Worm (Caenorhabditis elegans) whole organism, L3 larva: ENCODE measurements around the gene F56H11.2.
A peak's percentile ranks its signal among the peaks of the same experiment; 100 is the strongest.

ENCODE experiments used
- ZK546.5 ChIP-seq: sonication (generic microtip); optimal IDR thresholded peaks from 2 replicates; lab custom pipeline; 2017; ENCODE audit warnings: missing biosample characterization, missing genetic modification characterization
- aly-2 ChIP-seq: fragments of 150-350 bp; optimal IDR thresholded peaks from 2 replicates; lab custom pipeline; 2014; ENCODE audit warnings: missing biosample characterization, missing genetic modification characterization
- ama-1 ChIP-seq: fragments of 150-350 bp; optimal IDR thresholded peaks from 2 replicates; lab custom pipeline; 2018
- ceh-16 ChIP-seq: sonication (generic microtip); optimal IDR thresholded peaks from 2 replicates; lab custom pipeline; 2017; ENCODE audit warnings: missing biosample characterization, missing genetic modification characterization
- ceh-28 ChIP-seq: fragments of 150-350 bp; optimal IDR thresholded peaks from 2 replicates; lab custom pipeline; 2014; ENCODE audit warnings: missing biosample characterization, missing genetic modification reagents, missing genetic modification characterization
- ceh-82 ChIP-seq: fragments of 150-350 bp; optimal IDR thresholded peaks from 2 replicates; lab custom pipeline; 2014; ENCODE audit warnings: missing biosample characterization, missing genetic modification characterization
- ceh-9 ChIP-seq: sonication (generic microtip); optimal IDR thresholded peaks from 2 replicates; lab custom pipeline; 2018; ENCODE audit warnings: missing biosample characterization, missing genetic modification characterization
- daf-12 ChIP-seq: fragments of 150-350 bp; optimal IDR thresholded peaks from 2 replicates; lab custom pipeline; 2014; ENCODE audit warnings: missing biosample characterization, missing genetic modification reagents, missing genetic modification characterization
- egl-27 ChIP-seq: sonication (generic microtip); optimal IDR thresholded peaks from 4 replicates; lab custom pipeline; 2017; ENCODE audit warnings: missing biosample characterization, missing genetic modification reagents, missing genetic modification characterization
- elt-1 ChIP-seq: fragments of 150-350 bp; optimal IDR thresholded peaks from 2 replicates; lab custom pipeline; 2014; ENCODE audit warnings: missing biosample characterization, missing genetic modification characterization
- elt-2 ChIP-seq: sonication (generic microtip); optimal IDR thresholded peaks from 2 replicates; lab custom pipeline; 2016; ENCODE audit warnings: missing genetic modification reagents, mild to moderate bottlenecking, missing genetic modification characterization, missing compliant biosample characterization
- elt-3 ChIP-seq, 3 experiments: fragments of 150-350 bp in 1 of 3; sonication (generic microtip) in 2 of 3; optimal IDR thresholded peaks; 2 replicates in 2 of 3; 4 replicates in 1 of 3; lab custom pipeline; 2014 to 2017; ENCODE audit warnings: missing biosample characterization in 3 of 3, missing genetic modification characterization in 3 of 3
- eor-1 ChIP-seq, 2 experiments: fragments of 150-350 bp; optimal IDR thresholded peaks; 2 replicates each; lab custom pipeline; 2014 to 2018; ENCODE audit warnings: missing biosample characterization in 2 of 2, missing genetic modification characterization in 2 of 2
- fkh-10 ChIP-seq: sonication (generic microtip); optimal IDR thresholded peaks from 2 replicates; lab custom pipeline; 2017; ENCODE audit warnings: missing biosample characterization, missing genetic modification reagents, missing genetic modification characterization
- fkh-2 ChIP-seq: fragments of 150-350 bp; optimal IDR thresholded peaks from 2 replicates; lab custom pipeline; 2014; ENCODE audit warnings: missing biosample characterization, missing genetic modification reagents, missing genetic modification characterization
- hmg-11 ChIP-seq: sonication (generic microtip); optimal IDR thresholded peaks from 2 replicates; lab custom pipeline; 2016; ENCODE audit warnings: missing genetic modification characterization, missing compliant biosample characterization
- jun-1 ChIP-seq: fragments of 150-350 bp; optimal IDR thresholded peaks from 2 replicates; lab custom pipeline; 2014; ENCODE audit warnings: missing biosample characterization, missing genetic modification reagents, missing genetic modification characterization
- lin-15B ChIP-seq: fragments of 150-350 bp; optimal IDR thresholded peaks from 2 replicates; lab custom pipeline; 2014; ENCODE audit warnings: missing biosample characterization, missing genetic modification characterization
- lin-39 ChIP-seq: fragments of 150-350 bp; optimal IDR thresholded peaks from 2 replicates; lab custom pipeline; 2018; ENCODE audit warnings: missing biosample characterization, missing genetic modification reagents, missing genetic modification characterization
- lsy-12 ChIP-seq: sonication (generic microtip); optimal IDR thresholded peaks from 2 replicates; lab custom pipeline; 2016; ENCODE audit warnings: mild to moderate bottlenecking, missing genetic modification characterization, missing compliant biosample characterization
- mdl-1 ChIP-seq: fragments of 150-350 bp; optimal IDR thresholded peaks from 2 replicates; lab custom pipeline; 2014; ENCODE audit warnings: missing biosample characterization, missing genetic modification characterization
- mml-1 ChIP-seq: fragments of 150-350 bp; sonication (generic microtip); optimal IDR thresholded peaks from 3 replicates; lab custom pipeline; 2014; ENCODE audit warnings: missing biosample characterization, missing genetic modification characterization
- nfya-1 ChIP-seq: sonication (generic microtip); optimal IDR thresholded peaks from 2 replicates; lab custom pipeline; 2017; ENCODE audit warnings: missing genetic modification characterization, mild to moderate bottlenecking, missing compliant biosample characterization, antibody characterized with exemption, moderate library complexity; ENCODE audit not compliant: insufficient read depth
- nhr-23 ChIP-seq: fragments of 150-350 bp; optimal IDR thresholded peaks from 2 replicates; lab custom pipeline; 2014; ENCODE audit warnings: missing biosample characterization, missing genetic modification reagents, missing genetic modification characterization
- nhr-25 ChIP-seq: sonication (generic microtip); optimal IDR thresholded peaks from 2 replicates; lab custom pipeline; 2017; ENCODE audit warnings: missing biosample characterization, missing genetic modification characterization
- nhr-28 ChIP-seq: fragments of 150-350 bp; optimal IDR thresholded peaks from 2 replicates; lab custom pipeline; 2014; ENCODE audit warnings: missing biosample characterization, missing genetic modification characterization
- nhr-43 ChIP-seq: sonication (generic microtip); optimal IDR thresholded peaks from 2 replicates; lab custom pipeline; 2016; ENCODE audit warnings: mild to moderate bottlenecking, missing genetic modification characterization, missing compliant biosample characterization; ENCODE audit not compliant: poor library complexity, severe bottlenecking
- nhr-67 ChIP-seq: fragments of 150-350 bp; optimal IDR thresholded peaks from 2 replicates; lab custom pipeline; 2014; ENCODE audit warnings: missing biosample characterization, missing genetic modification characterization
- nhr-76 ChIP-seq: fragments of 150-350 bp; sonication (generic microtip); optimal IDR thresholded peaks from 5 replicates; lab custom pipeline; 2014; ENCODE audit warnings: missing biosample characterization, missing genetic modification characterization
- nhr-77 ChIP-seq: fragments of 150-350 bp; optimal IDR thresholded peaks from 2 replicates; lab custom pipeline; 2014; ENCODE audit warnings: missing biosample characterization, missing genetic modification characterization
- pha-4 ChIP-seq: fragments of 150-350 bp; optimal IDR thresholded peaks from 2 replicates; lab custom pipeline; 2014; ENCODE audit warnings: missing biosample characterization, missing genetic modification reagents, missing genetic modification characterization
- pqm-1 ChIP-seq: fragments of 150-350 bp; optimal IDR thresholded peaks from 2 replicates; lab custom pipeline; 2017; ENCODE audit warnings: missing biosample characterization, missing genetic modification characterization, inconsistent platforms
- sea-2 ChIP-seq: fragments of 150-350 bp; sonication (generic microtip); optimal IDR thresholded peaks from 4 replicates; lab custom pipeline; 2014; ENCODE audit warnings: missing biosample characterization, missing genetic modification reagents, missing genetic modification characterization
- skn-1 ChIP-seq: fragments of 150-350 bp; optimal IDR thresholded peaks from 2 replicates; lab custom pipeline; 2014; ENCODE audit warnings: missing biosample characterization, missing genetic modification characterization
- snpc-4 ChIP-seq: fragments of 150-350 bp; optimal IDR thresholded peaks from 2 replicates; lab custom pipeline; 2014; ENCODE audit warnings: missing biosample characterization, missing genetic modification characterization
- tbx-2 ChIP-seq: sonication (generic microtip); optimal IDR thresholded peaks from 2 replicates; lab custom pipeline; 2016; ENCODE audit warnings: mild to moderate bottlenecking, missing genetic modification characterization, missing compliant biosample characterization
- unc-39 ChIP-seq: sonication (generic microtip); optimal IDR thresholded peaks from 4 replicates; lab custom pipeline; 2017; ENCODE audit warnings: missing biosample characterization, missing genetic modification characterization
- unc-62 ChIP-seq: fragments of 150-350 bp; sonication (generic microtip); optimal IDR thresholded peaks from 4 replicates; lab custom pipeline; 2014; ENCODE audit warnings: missing biosample characterization, missing genetic modification reagents, missing genetic modification characterization
- zag-1 ChIP-seq: fragments of 150-350 bp; optimal IDR thresholded peaks from 2 replicates; lab custom pipeline; 2014; ENCODE audit warnings: missing biosample characterization, missing genetic modification characterization
- ztf-11 ChIP-seq: fragments of 150-350 bp; optimal IDR thresholded peaks from 2 replicates; lab custom pipeline; 2014; ENCODE audit warnings: missing biosample characterization, missing genetic modification characterization
- ztf-4 ChIP-seq: fragments of 150-350 bp; optimal IDR thresholded peaks from 2 replicates; lab custom pipeline; 2014; ENCODE audit warnings: missing biosample characterization, missing genetic modification characterization

The F56H11.2 gene

ce11 chrIV:9514132-9514531 lies 18.8 kb downstream of the F56H11.2 start:
- peak; percentile 46 for TF ChIP-seq elt-2 (tag; lab: Kevin White, UChicago)
- TF ChIP-seq pqm-1 (tag; lab: Kevin White, UChicago) = peak; percentile 34
- no peak for TF ChIP-seq fkh-2 (tag; lab: Kevin White, UChicago)

ce11 chrIV:9513360-9513777 lies 19.6 kb downstream of the F56H11.2 start:
- TF ChIP-seq pha-4 (tag; lab: Kevin White, UChicago) = peak; percentile 79
- no peak for TF ChIP-seq unc-39 (tag; lab: Kevin White, UChicago)
- peak; percentile 10 for TF ChIP-seq nfya-1
- TF ChIP-seq nhr-23 (tag; lab: Kevin White, UChicago) = peak; percentile 64
- TF ChIP-seq mml-1 (tag; lab: Kevin White, UChicago) = no peak
- TF ChIP-seq pqm-1 (tag; lab: Kevin White, UChicago) = peak; percentile 57
- peak; percentile 59 for TF ChIP-seq nhr-25
- TF ChIP-seq elt-2 (tag; lab: Kevin White, UChicago) = peak; percentile 78
- no peak for TF ChIP-seq ceh-9
- TF ChIP-seq lin-39 (tag; lab: Kevin White, UChicago) = peak; percentile 39
- peak; percentile 45 for TF ChIP-seq ceh-28 (tag; lab: Kevin White, UChicago)
- TF ChIP-seq hmg-11 (tag; lab: Kevin White, UChicago) = peak; percentile 39
- peak; percentile 31 for TF ChIP-seq ama-1 (lab: Kevin White, UChicago)
- TF ChIP-seq snpc-4 = peak; percentile 60
- TF ChIP-seq nhr-43 (tag; lab: Kevin White, UChicago) = peak; percentile 64
- TF ChIP-seq, all 47 proteins: peak for 12

ce11 chrIV:9512836-9513235 lies 20.1 kb downstream of the F56H11.2 start, which contains the start of gene C33A12.3:
Gene C33A12.3, minus strand, starts transcription at chrIV:9513002.
- no peak for TF ChIP-seq aly-2 (tag; lab: Kevin White, UChicago)
- TF ChIP-seq lin-15B (tag; lab: Kevin White, UChicago) = no peak
- TF ChIP-seq unc-62 (GFP tag; lab: Kevin White, UChicago) = no peak
- TF ChIP-seq skn-1 (tag; lab: Kevin White, UChicago) = no peak
- TF ChIP-seq sea-2 (GFP tag; lab: Kevin White, UChicago) = no peak
- no peak for TF ChIP-seq nhr-67 (tag; lab: Kevin White, UChicago)
- no peak for TF ChIP-seq lin-39 (tag; lab: Kevin White, UChicago)
- no peak for TF ChIP-seq elt-3 (tag; optimal IDR thresholded peaks at IDR 0.05; lab: Kevin White, UChicago)
- no peak for TF ChIP-seq ztf-11 (tag; lab: Kevin White, UChicago)
- TF ChIP-seq mdl-1 = no peak
- TF ChIP-seq ceh-16 (tag; lab: Kevin White, UChicago) = no peak
- TF ChIP-seq ama-1 (lab: Kevin White, UChicago) = no peak
- TF ChIP-seq ceh-9 = no peak

ce11 chrIV:9511640-9512039 lies 21.3 kb downstream of the F56H11.2 start:
- TF ChIP-seq snpc-4 (peak; percentile 67), elt-2 (tag; lab: Kevin White, UChicago) (peak; percentile 43), pqm-1 (tag; lab: Kevin White, UChicago) (peak; percentile 40), pha-4 (tag; lab: Kevin White, UChicago) (peak; percentile 23), sea-2 (GFP tag; lab: Kevin White, UChicago) (no peak)

- TF ChIP-seq hmg-11 (tag; lab: Kevin White, UChicago) = peak; percentile 88
- no peak for TF ChIP-seq elt-3 (tag; optimal IDR thresholded peaks at IDR 0.05; lab: Kevin White, UChicago)
- TF ChIP-seq sea-2 (GFP tag; lab: Kevin White, UChicago) = no peak
- TF ChIP-seq fkh-2 (tag; lab: Kevin White, UChicago) = no peak
- no peak for TF ChIP-seq mml-1 (tag; lab: Kevin White, UChicago)
- no peak for TF ChIP-seq skn-1 (tag; lab: Kevin White, UChicago)
- TF ChIP-seq nhr-77 (tag; lab: Kevin White, UChicago) = no peak
- TF ChIP-seq nhr-23 (tag; lab: Kevin White, UChicago) = peak; percentile 73
- TF ChIP-seq ceh-82 (tag; lab: Kevin White, UChicago) = peak; percentile 76
- TF ChIP-seq elt-2 (tag; lab: Kevin White, UChicago) = no peak
- peak; percentile 55 for TF ChIP-seq nhr-76 (tag; lab: Kevin White, UChicago)
- TF ChIP-seq jun-1 (tag; lab: Kevin White, UChicago) = peak; percentile 28
- peak; percentile 51 for TF ChIP-seq zag-1 (tag; lab: Kevin White, UChicago)
- peak; percentile 43 for TF ChIP-seq pha-4 (tag; lab: Kevin White, UChicago)
- TF ChIP-seq pqm-1 (tag; lab: Kevin White, UChicago) = peak; percentile 0
- TF ChIP-seq egl-27 = no peak
- peak; percentile 94 for TF ChIP-seq ama-1 (lab: Kevin White, UChicago)
- peak; percentile 41 for TF ChIP-seq lin-15B (tag; lab: Kevin White, UChicago)
- TF ChIP-seq daf-12 = peak; percentile 49
- peak; percentile 37 for TF ChIP-seq lin-39 (tag; lab: Kevin White, UChicago)
- TF ChIP-seq lsy-12 (tag; lab: Kevin White, UChicago) = peak; percentile 83
- TF ChIP-seq eor-1 (tag; optimal IDR thresholded peaks at IDR 0.05; lab: Kevin White, UChicago) = no peak
- TF ChIP-seq mdl-1 = peak; percentile 47
- TF ChIP-seq nhr-28 = peak; percentile 59
- no peak for TF ChIP-seq ZK546.5 (tag; lab: Kevin White, UChicago)
- TF ChIP-seq nfya-1 = peak; percentile 90
- no peak for TF ChIP-seq ztf-4 (tag; lab: Kevin White, UChicago)
- peak; percentile 59 for TF ChIP-seq ceh-28 (tag; lab: Kevin White, UChicago)
- peak; percentile 68 for TF ChIP-seq tbx-2 (tag; lab: Kevin White, UChicago)
- TF ChIP-seq elt-1 = no peak
- peak; percentile 64 for TF ChIP-seq nhr-43 (tag; lab: Kevin White, UChicago)
- TF ChIP-seq fkh-10 (GFP tag; lab: Kevin White, UChicago) = peak; percentile 32
Observed at ce11 chrIV:9511221-9511638, 21.7 kb downstream of the F56H11.2 start.
